Fruit fly (Drosophila melanogaster): Measurements from ENCODE around the gene CG45067.

The CG45067 gene

dm6 chr3L:3159309-3160194 lies 45.3 kb upstream of the CG45067 start, which contains the start of the genes ND-30 and CG15812 (continued):
- no peak for TF ChIP-seq Dad (GFP tag; optimal IDR thresholded peaks at IDR 0.05)
- no peak for TF ChIP-seq eyg (GFP tag; optimal IDR thresholded peaks at IDR 0.05)
- peak; percentile 3 for TF ChIP-seq nerfin-1 (tag; optimal IDR thresholded peaks at IDR 0.05)
- TF ChIP-seq CG2116 (GFP tag; optimal IDR thresholded peaks at IDR 0.05): peak; percentile 39
- TF ChIP-seq danr (GFP tag; IDR thresholded peaks at IDR 0.05): no peak
- no peak for TF ChIP-seq kay (GFP tag; optimal IDR thresholded peaks at IDR 0.05)
- no peak for TF ChIP-seq Blimp-1 (GFP tag; optimal IDR thresholded peaks at IDR 0.05)
- no peak for TF ChIP-seq CG7987 (GFP tag; optimal IDR thresholded peaks at IDR 0.05)
- TF ChIP-seq Abd-B (GFP tag; optimal IDR thresholded peaks at IDR 0.05): no peak
- no peak for TF ChIP-seq Dp (GFP tag; optimal IDR thresholded peaks at IDR 0.05)
- no peak for TF ChIP-seq Hey (tag; optimal IDR thresholded peaks at IDR 0.05)
- TF ChIP-seq hkb (optimal IDR thresholded peaks at IDR 0.05): no peak
- TF ChIP-seq hkb (GFP tag; IDR thresholded peaks at IDR 0.05): no peak
- no peak for TF ChIP-seq ttk (GFP tag; IDR thresholded peaks at IDR 0.05)
- no peak for TF ChIP-seq ci (GFP tag; IDR thresholded peaks at IDR 0.05)
- no peak for TF ChIP-seq Bdp1 (GFP tag; optimal IDR thresholded peaks at IDR 0.05)
- TF ChIP-seq oc (tag; optimal IDR thresholded peaks at IDR 0.05): no peak
- TF ChIP-seq prd (optimal IDR thresholded peaks at IDR 0.05): no peak
- TF ChIP-seq prd (GFP tag; IDR thresholded peaks at IDR 0.05): 0 out of 3 replicates have a peak, but pooled peaks have one; percentile 12
- no peak for TF ChIP-seq Lhr (GFP tag; optimal IDR thresholded peaks at IDR 0.05)
- TF ChIP-seq CG15696 (tag; optimal IDR thresholded peaks at IDR 0.05): peak; percentile 14
- TF ChIP-seq nerfin-2 (GFP tag; IDR thresholded peaks at IDR 0.05; ENCODE audit: partially characterized antibody): no peak
- TF ChIP-seq Ets65A (GFP tag): peak; percentile 60
- no peak for TF ChIP-seq repo (GFP tag; optimal IDR thresholded peaks at IDR 0.05)
- TF ChIP-seq twi (tag; optimal IDR thresholded peaks at IDR 0.05): no peak
- peak; percentile 95 for TF ChIP-seq Elba2 (GFP tag; optimal IDR thresholded peaks at IDR 0.05)
- TF ChIP-seq unc-4 (GFP tag; IDR thresholded peaks at IDR 0.05; ENCODE audit: partially characterized antibody): no peak
- no peak for TF ChIP-seq Dek (tag; optimal IDR thresholded peaks at IDR 0.05)
- peak; percentile 92 for TF ChIP-seq MESR4 (GFP tag; optimal IDR thresholded peaks at IDR 0.05)
- TF ChIP-seq vvl (GFP tag; IDR thresholded peaks at IDR 0.05): no peak
- TF ChIP-seq CG34422 (GFP tag; IDR thresholded peaks at IDR 0.05): no peak
- TF ChIP-seq Hsf (GFP tag; optimal IDR thresholded peaks at IDR 0.05): no peak
- TF ChIP-seq CG17829 (tag; optimal IDR thresholded peaks at IDR 0.05): peak; percentile 46
- TF ChIP-seq CG6765 (GFP tag; optimal IDR thresholded peaks at IDR 0.05): no peak
- no peak for TF ChIP-seq CG33557 (GFP tag; optimal IDR thresholded peaks at IDR 0.05)
- TF ChIP-seq abd-A (tag; optimal IDR thresholded peaks at IDR 0.05): no peak
- TF ChIP-seq CG8478 (optimal IDR thresholded peaks at IDR 0.05): no peak
- TF ChIP-seq crp (GFP tag; optimal IDR thresholded peaks at IDR 0.05): no peak
- no peak for TF ChIP-seq C15 (GFP tag; IDR thresholded peaks at IDR 0.05)
- no peak for TF ChIP-seq Scr (GFP tag; IDR thresholded peaks at IDR 0.05; ENCODE audit: partially characterized antibody)
- TF ChIP-seq Ssrp (tag; optimal IDR thresholded peaks at IDR 0.05): peak; percentile 10
- no peak for TF ChIP-seq B-H1 (GFP tag; IDR thresholded peaks at IDR 0.05)
- TF ChIP-seq CG17912 (GFP tag; optimal IDR thresholded peaks at IDR 0.05): no peak
- TF ChIP-seq ken (GFP tag; IDR thresholded peaks at IDR 0.05): no peak
- TF ChIP-seq ftz-f1 (GFP tag; optimal IDR thresholded peaks at IDR 0.05): no peak
- no peak for TF ChIP-seq CG17385 (GFP tag; optimal IDR thresholded peaks at IDR 0.05)
- no peak for TF ChIP-seq tgo (GFP tag; IDR thresholded peaks at IDR 0.05)
- no peak for TF ChIP-seq caup (GFP tag; optimal IDR thresholded peaks at IDR 0.05; ENCODE audit: severe bottlenecking)
- no peak for TF ChIP-seq cwo (GFP tag; optimal IDR thresholded peaks at IDR 0.05)
- TF ChIP-seq CG31365 (tag; optimal IDR thresholded peaks at IDR 0.05): no peak

All from whole organism, embryonic.